Worm (Caenorhabditis elegans) whole organism, early embryonic: ENCODE measurements around the gene C13B9.2.

Experiments
- aly-1 ChIP-seq: sonication (generic microtip); optimal IDR thresholded peaks from 2 replicates; lab custom pipeline; 2016; ENCODE audit warnings: missing genetic modification characterization, missing compliant biosample characterization
- pes-1 ChIP-seq: fragments of 200-800 bp; sonication (Bioruptor generic); IDR thresholded peaks from 2 replicates; pipeline ENCODE4 v1.3.6; 2022; ENCODE audit warnings: missing genetic modification reagents, missing genetic modification characterization, missing compliant biosample characterization

DNA sequence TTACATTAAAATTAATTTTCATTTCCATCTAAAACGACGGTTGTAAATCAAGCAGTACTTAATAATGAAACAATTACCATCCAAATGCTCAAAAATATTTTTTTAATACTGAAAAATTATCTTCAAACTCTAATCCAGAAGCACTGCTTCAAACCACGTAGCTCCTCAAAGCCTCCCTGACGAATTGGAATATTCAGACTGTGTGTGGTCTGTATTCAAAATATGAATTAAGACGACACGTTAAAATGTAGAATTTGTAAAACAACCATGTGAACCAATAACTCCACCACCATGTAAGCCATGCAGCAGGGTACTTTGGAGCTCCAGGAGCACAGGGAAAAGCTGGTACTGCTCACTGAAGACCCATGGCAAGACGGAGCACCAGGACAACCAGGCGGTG lies 40.7 kb upstream of the C13B9.2 start, which contains the start of gene F27B3.8:
- TF ChIP-seq pes-1 (GFP tag; lab: Robert Waterston, UW) (no peak), aly-1 (tag; lab: Kevin White, UChicago) (no peak)
